Fruit fly (Drosophila melanogaster): ENCODE measurements around the gene CG32371.

DNA sequence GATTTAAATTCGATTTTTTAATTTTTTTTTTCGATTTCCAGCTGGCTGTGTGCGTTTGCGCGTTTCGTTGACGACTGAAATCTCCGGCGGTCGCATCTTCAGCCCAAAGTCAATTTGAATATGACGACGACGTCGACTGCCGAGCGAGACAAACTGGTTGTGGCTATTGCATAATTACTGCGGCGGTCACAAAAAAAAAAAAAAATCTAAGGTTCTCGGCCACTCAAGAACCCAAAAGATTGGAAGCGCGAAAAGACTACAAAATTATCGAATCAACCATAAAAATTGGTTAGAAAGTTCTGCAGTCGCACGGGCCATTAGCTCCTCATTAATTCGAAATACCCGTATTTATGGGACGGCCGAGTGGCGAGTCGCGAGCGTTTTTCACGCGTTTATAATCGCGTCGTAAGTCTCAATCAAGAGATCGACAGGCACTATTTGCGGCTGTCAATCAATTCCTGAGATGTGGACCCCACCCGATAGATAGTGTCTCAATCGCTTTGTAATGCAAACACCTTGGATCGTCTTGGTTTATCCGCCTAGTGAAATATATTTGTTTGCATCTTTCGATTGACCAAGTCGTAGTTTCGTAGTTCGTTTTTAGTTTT lies 35.9 kb downstream of the CG32371 start, which contains the start of gene CG8492:
- TF ChIP-seq psq (optimal IDR thresholded peaks at IDR 0.05): no peak
- no peak for TF ChIP-seq CG8478 (optimal IDR thresholded peaks at IDR 0.05)
- TF ChIP-seq usp (GFP tag; optimal IDR thresholded peaks at IDR 0.05): no peak
- no peak for TF ChIP-seq pan (optimal IDR thresholded peaks at IDR 0.05)
- TF ChIP-seq EcR (GFP tag; optimal IDR thresholded peaks at IDR 0.05): no peak
- TF ChIP-seq Dll (optimal IDR thresholded peaks at IDR 0.05): no peak
